Fruit fly (Drosophila melanogaster) whole organism, embryonic: ENCODE measurements around the gene CG14072.

Experiments
- C15 ChIP-seq: fragments of 200-800 bp; sonication (Bioruptor generic); IDR thresholded peaks from 3 replicates; pipeline ENCODE4 v1.3.6; 2022; ENCODE audit warnings: missing biosample characterization, missing genetic modification characterization
- CG10431 ChIP-seq: fragments of 200-800 bp; sonication (Bioruptor generic); optimal IDR thresholded peaks from 3 replicates; lab custom pipeline; 2018; ENCODE audit warnings: missing biosample characterization, mild to moderate bottlenecking, missing genetic modification characterization
- CG11085 ChIP-seq: fragments of 200-800 bp; sonication (Bioruptor generic); IDR thresholded peaks from 2 replicates; pipeline ENCODE4 v1.3.6; 2022; ENCODE audit warnings: missing biosample characterization, missing genetic modification characterization
- CG11247 ChIP-seq: fragments of 200-800 bp; sonication (Bioruptor generic); IDR thresholded peaks from 2 replicates; pipeline ENCODE4 v1.3.6; 2022; ENCODE audit warnings: missing biosample characterization, missing genetic modification characterization
- CG11696 ChIP-seq: fragments of 200-800 bp; sonication (Bioruptor generic); IDR thresholded peaks from 2 replicates; pipeline ENCODE4 v1.3.6; 2022; ENCODE audit warnings: missing biosample characterization, missing genetic modification characterization
- CG13624 ChIP-seq: fragments of 200-800 bp; sonication (Bioruptor generic); optimal IDR thresholded peaks from 2 replicates; lab custom pipeline; 2016; ENCODE audit warnings: missing biosample characterization, missing genetic modification characterization
- CG14667 ChIP-seq: fragments of 200-800 bp; sonication (Bioruptor generic); IDR thresholded peaks from 2 replicates; pipeline ENCODE4 v1.3.6; 2022; ENCODE audit warnings: missing biosample characterization, missing genetic modification characterization
- CG16813 ChIP-seq: fragments of 200-800 bp; sonication (Bioruptor generic); IDR thresholded peaks from 3 replicates; pipeline ENCODE4 v1.3.6; 2022; ENCODE audit warnings: missing biosample characterization, missing genetic modification characterization; ENCODE audit not compliant: partially characterized antibody
- CG17186 ChIP-seq: fragments of 200-800 bp; sonication (Bioruptor generic); optimal IDR thresholded peaks from 3 replicates; lab custom pipeline; 2017; ENCODE audit warnings: missing biosample characterization, missing genetic modification reagents, missing genetic modification characterization
- CG17612 ChIP-seq: fragments of 200-800 bp; sonication (Bioruptor generic); IDR thresholded peaks from 2 replicates; pipeline ENCODE4 v1.3.6; 2022; ENCODE audit warnings: missing biosample characterization, missing genetic modification characterization
- CG18262 ChIP-seq: fragments of 200-800 bp; optimal IDR thresholded peaks from 3 replicates; lab custom pipeline; 2019; ENCODE audit warnings: missing biosample characterization, mild to moderate bottlenecking, missing genetic modification characterization, moderate library complexity
- CG31441 ChIP-seq: fragments of 200-800 bp; sonication (Bioruptor generic); IDR thresholded peaks from 2 replicates; pipeline ENCODE4 v1.3.6; 2022; ENCODE audit warnings: missing biosample characterization, missing genetic modification characterization
- CG32772 ChIP-seq: fragments of 200-800 bp; sonication (Bioruptor generic); IDR thresholded peaks from 2 replicates; pipeline ENCODE4 v1.3.6; 2022; ENCODE audit warnings: missing biosample characterization, missing genetic modification characterization
- CG3407 ChIP-seq: fragments of 200-800 bp; sonication (Bioruptor generic); optimal IDR thresholded peaks from 2 replicates; lab custom pipeline; 2018; ENCODE audit warnings: missing biosample characterization, mild to moderate bottlenecking, missing genetic modification characterization
- CG5180 ChIP-seq: fragments of 200-800 bp; sonication (Bioruptor generic); optimal IDR thresholded peaks from 3 replicates; lab custom pipeline; 2017; ENCODE audit warnings: missing biosample characterization, missing genetic modification characterization, mild to moderate bottlenecking, moderate library complexity, missing genetic modification reagents
- CG5953 ChIP-seq: fragments of 200-800 bp; sonication (Bioruptor generic); IDR thresholded peaks from 2 replicates; pipeline ENCODE4 v1.3.6; 2022; ENCODE audit warnings: missing biosample characterization, missing genetic modification characterization
- CG6813 ChIP-seq: fragments of 200-800 bp; sonication (Bioruptor generic); optimal IDR thresholded peaks from 2 replicates; lab custom pipeline; 2017; ENCODE audit warnings: missing biosample characterization, missing genetic modification characterization, mild to moderate bottlenecking, moderate library complexity, missing genetic modification reagents
- CG7372 ChIP-seq: fragments of 200-800 bp; sonication (Bioruptor generic); IDR thresholded peaks from 2 replicates; pipeline ENCODE4 v1.3.6; 2022; ENCODE audit warnings: missing biosample characterization, missing genetic modification characterization
- CG7963 ChIP-seq: fragments of 200-800 bp; sonication (Bioruptor generic); IDR thresholded peaks from 3 replicates; pipeline ENCODE4 v1.3.6; 2022; ENCODE audit warnings: missing biosample characterization, missing genetic modification characterization; ENCODE audit not compliant: partially characterized antibody
- CG8944 ChIP-seq: fragments of 200-800 bp; sonication (Bioruptor generic); optimal IDR thresholded peaks from 3 replicates; lab custom pipeline; 2016; ENCODE audit warnings: missing biosample characterization, missing genetic modification characterization
- CG9609 ChIP-seq: fragments of 200-800 bp; sonication (Bioruptor generic); optimal IDR thresholded peaks from 3 replicates; lab custom pipeline; 2016; ENCODE audit warnings: missing biosample characterization, missing genetic modification characterization
- Camta ChIP-seq: fragments of 200-800 bp; sonication (Bioruptor generic); optimal IDR thresholded peaks from 2 replicates; lab custom pipeline; 2016; ENCODE audit warnings: missing biosample characterization, missing genetic modification characterization
- D19A ChIP-seq: fragments of 200-800 bp; optimal IDR thresholded peaks from 3 replicates; lab custom pipeline; 2019; ENCODE audit warnings: missing biosample characterization, mild to moderate bottlenecking, missing genetic modification characterization, moderate library complexity
- Dp ChIP-seq: fragments of 200-800 bp; sonication (Bioruptor generic); optimal IDR thresholded peaks from 2 replicates; lab custom pipeline; 2018; ENCODE audit warnings: missing biosample characterization, mild to moderate bottlenecking, missing genetic modification characterization, moderate library complexity
- Gug ChIP-seq: fragments of 200-800 bp; sonication (Bioruptor generic); IDR thresholded peaks from 4 replicates; pipeline ENCODE4 v1.3.6; 2022; ENCODE audit warnings: missing biosample characterization, missing genetic modification characterization
- HHEX ChIP-seq: fragments of 200-800 bp; sonication (Bioruptor generic); optimal IDR thresholded peaks from 3 replicates; lab custom pipeline; 2017; ENCODE audit warnings: missing biosample characterization, mild to moderate bottlenecking, missing genetic modification characterization, missing genetic modification reagents
- HLH3B ChIP-seq: fragments of 200-800 bp; sonication (Bioruptor generic); IDR thresholded peaks from 2 replicates; pipeline ENCODE4 v1.3.6; 2022; ENCODE audit warnings: missing biosample characterization, missing genetic modification characterization
- HLHmδ ChIP-seq: fragments of 200-800 bp; sonication (Bioruptor generic); optimal IDR thresholded peaks from 2 replicates; lab custom pipeline; 2018; ENCODE audit warnings: missing biosample characterization, mild to moderate bottlenecking, missing genetic modification characterization, moderate library complexity
- Max ChIP-seq: fragments of 200-800 bp; sonication (Bioruptor generic); optimal IDR thresholded peaks from 2 replicates; lab custom pipeline; 2016; ENCODE audit warnings: missing biosample characterization, mild to moderate bottlenecking, missing genetic modification characterization
- Med ChIP-seq: fragments of 200-800 bp; sonication (Bioruptor generic); peaks from one replicate; lab custom pipeline; 2016; ENCODE audit warnings: missing biosample characterization, missing genetic modification characterization, mild to moderate bottlenecking, inconsistent platforms, moderate library complexity
- Mrtf ChIP-seq: fragments of 200-800 bp; sonication (Bioruptor generic); IDR thresholded peaks from 3 replicates; pipeline ENCODE4 v1.3.6; 2022; ENCODE audit warnings: missing biosample characterization, missing genetic modification characterization
- NC2α ChIP-seq: fragments of 200-800 bp; sonication (Bioruptor generic); optimal IDR thresholded peaks from 2 replicates; lab custom pipeline; 2016; ENCODE audit warnings: missing biosample characterization, missing genetic modification characterization
- Nf-YC ChIP-seq: fragments of 200-800 bp; optimal IDR thresholded peaks from 3 replicates; lab custom pipeline; 2019; ENCODE audit warnings: missing biosample characterization, mild to moderate bottlenecking, missing genetic modification characterization, moderate library complexity
- al ChIP-seq: fragments of 200-800 bp; sonication (Bioruptor generic); IDR thresholded peaks from 2 replicates; pipeline ENCODE4 v1.3.6; 2022; ENCODE audit warnings: missing biosample characterization, missing genetic modification characterization
- ara ChIP-seq: fragments of 200-800 bp; sonication (Bioruptor generic); IDR thresholded peaks from 2 replicates; pipeline ENCODE4 v1.3.6; 2022; ENCODE audit warnings: missing biosample characterization, missing genetic modification characterization
- chif ChIP-seq, 2 experiments: fragments of 200-800 bp; sonication (Bioruptor generic); optimal IDR thresholded peaks; 3 replicates each; lab custom pipeline; 2016; ENCODE audit warnings: missing biosample characterization in 2 of 2, missing genetic modification characterization in 2 of 2
- da ChIP-seq: fragments of 200-800 bp; sonication (Bioruptor generic); optimal IDR thresholded peaks from 2 replicates; lab custom pipeline; 2016; ENCODE audit warnings: missing biosample characterization, missing genetic modification characterization
- en ChIP-seq: fragments of 200-800 bp; sonication (Bioruptor generic); optimal IDR thresholded peaks from 2 replicates; lab custom pipeline; 2016; ENCODE audit warnings: missing biosample characterization, missing genetic modification characterization
- gce ChIP-seq: fragments of 200-800 bp; sonication (Bioruptor generic); IDR thresholded peaks from 3 replicates; pipeline ENCODE4 v1.3.6; 2022; ENCODE audit warnings: missing biosample characterization, missing genetic modification characterization
- gcm ChIP-seq: fragments of 200-800 bp; sonication (Bioruptor generic); optimal IDR thresholded peaks from 2 replicates; lab custom pipeline; 2019; ENCODE audit warnings: missing biosample characterization, mild to moderate bottlenecking, missing genetic modification characterization, moderate library complexity
- hbn ChIP-seq: fragments of 200-800 bp; sonication (Bioruptor generic); IDR thresholded peaks from 2 replicates; pipeline ENCODE4 v1.3.6; 2022; ENCODE audit warnings: missing biosample characterization, missing genetic modification characterization; ENCODE audit not compliant: partially characterized antibody
- hth ChIP-seq: fragments of >200 bp; optimal IDR thresholded peaks from 2 replicates; lab custom pipeline; 2017; ENCODE audit warnings: inconsistent platforms
- jigr1 ChIP-seq: fragments of 200-800 bp; sonication (Bioruptor generic); IDR thresholded peaks from 3 replicates; pipeline ENCODE4 v1.3.6; 2022; ENCODE audit warnings: missing biosample characterization, missing genetic modification characterization
- kay ChIP-seq: fragments of 200-800 bp; sonication (Bioruptor generic); optimal IDR thresholded peaks from 2 replicates; lab custom pipeline; 2016; ENCODE audit warnings: missing biosample characterization, missing genetic modification characterization
- peb ChIP-seq: fragments of 200-800 bp; sonication (Bioruptor generic); IDR thresholded peaks from 2 replicates; pipeline ENCODE4 v1.3.6; 2022; ENCODE audit warnings: missing biosample characterization, missing genetic modification characterization
- pnt ChIP-seq: fragments of 200-800 bp; sonication (Bioruptor generic); optimal IDR thresholded peaks from 3 replicates; lab custom pipeline; 2016; ENCODE audit warnings: missing biosample characterization, missing genetic modification characterization
- ranshi ChIP-seq: fragments of 200-800 bp; sonication (Bioruptor generic); IDR thresholded peaks from 2 replicates; pipeline ENCODE4 v1.3.6; 2022; ENCODE audit warnings: missing biosample characterization, missing genetic modification characterization
- sima ChIP-seq: fragments of 200-800 bp; sonication (Bioruptor generic); optimal IDR thresholded peaks from 2 replicates; lab custom pipeline; 2016; ENCODE audit warnings: missing biosample characterization, missing genetic modification characterization
- trh ChIP-seq: fragments of 200-800 bp; sonication (Bioruptor generic); optimal IDR thresholded peaks from 2 replicates; lab custom pipeline; 2016; ENCODE audit warnings: missing biosample characterization, missing genetic modification characterization
- ttk ChIP-seq: fragments of 200-800 bp; sonication (Bioruptor generic); IDR thresholded peaks from 2 replicates; pipeline ENCODE4 v2.1.2; 2022; ENCODE audit warnings: missing biosample characterization, missing genetic modification characterization
- z ChIP-seq: fragments of 200-800 bp; sonication (Bioruptor generic); IDR thresholded peaks from 3 replicates; pipeline ENCODE4 v1.3.6; 2022; ENCODE audit warnings: missing biosample characterization, missing genetic modification characterization

The CG14072 gene

dm6 chr2L:10967257-10968008 is 31.0 kb downstream of the CG14072 start:
- TF ChIP-seq CG14667 (GFP tag; lab: Robert Waterston, UW) (no peak), peb (GFP tag; lab: Robert Waterston, UW) (no peak), CG16813 (GFP tag; lab: Robert Waterston, UW) (0 out of 3 replicates have a peak, but pooled peaks have one; percentile 13), Max (GFP tag; lab: Kevin White, UChicago) (peak; percentile 13), al (GFP tag; lab: Robert Waterston, UW) (no peak), D19A (tag; lab: Kevin White, UChicago) (no peak), jigr1 (GFP tag; lab: Robert Waterston, UW) (no peak), kay (GFP tag; lab: Kevin White, UChicago) (no peak), Med (GFP tag; lab: Kevin White, UChicago) (peak; percentile 89), z (0 out of 3 replicates have a peak, but pooled peaks have one; percentile 34), sima (GFP tag; lab: Kevin White, UChicago) (no peak), HHEX (GFP tag; lab: Kevin White, UChicago) (no peak), pnt (GFP tag; lab: Kevin White, UChicago) (no peak), CG8944 (GFP tag; lab: Kevin White, UChicago) (no peak), CG13624 (GFP tag; lab: Kevin White, UChicago) (no peak), CG7963 (GFP tag; lab: Robert Waterston, UW) (0 out of 3 replicates have a peak, but pooled peaks have one; percentile 9), Camta (GFP tag; lab: Kevin White, UChicago) (no peak), CG3407 (GFP tag; lab: Kevin White, UChicago) (no peak), CG9609 (no peak), HLH3B (GFP tag; lab: Robert Waterston, UW) (0 out of 2 replicates have a peak, but pooled peaks have one; percentile 18), CG11085 (no peak), ttk (GFP tag; lab: Robert Waterston, UW) (no peak), CG5953 (GFP tag; lab: Robert Waterston, UW) (0 out of 2 replicates have a peak, but pooled peaks have one; percentile 11), en (GFP tag; lab: Kevin White, UChicago) (no peak), ranshi (GFP tag; lab: Robert Waterston, UW) (no peak), CG6813 (GFP tag; lab: Kevin White, UChicago) (no peak), Dp (no peak), C15 (GFP tag; lab: Robert Waterston, UW) (no peak), HLHmδ (GFP tag; lab: Kevin White, UChicago) (peak; percentile 73), gce (GFP tag; lab: Robert Waterston, UW) (no peak), CG31441 (GFP tag; lab: Robert Waterston, UW) (no peak; the same call in 1 of the 2 replicates), Mrtf (GFP tag; lab: Robert Waterston, UW) (no peak), Gug (no peak), CG11696 (GFP tag; lab: Robert Waterston, UW) (no peak), CG32772 (GFP tag; lab: Robert Waterston, UW) (no peak), gcm (GFP tag; lab: Kevin White, UChicago) (peak; percentile 54), CG18262 (tag; lab: Kevin White, UChicago) (no peak), ara (GFP tag; lab: Robert Waterston, UW) (no peak), CG10431 (GFP tag; lab: Kevin White, UChicago) (no peak), hbn (0 out of 2 replicates have a peak, but pooled peaks have one; percentile 10), CG5180 (no peak), CG11247 (GFP tag; lab: Robert Waterston, UW) (no peak), Nf-YC (tag; lab: Kevin White, UChicago) (peak; percentile 94), CG7372 (GFP tag; lab: Robert Waterston, UW) (no peak), chif (GFP tag; optimal IDR thresholded peaks at IDR 0.05; lab: Kevin White, UChicago) (no peak), CG17612 (GFP tag; lab: Robert Waterston, UW) (no peak), trh (no peak), da (GFP tag; lab: Kevin White, UChicago) (no peak), CG17186 (peak; percentile 29), hth (no peak), NC2α (GFP tag; lab: Kevin White, UChicago) (peak; percentile 6)
